Fruit fly (Drosophila melanogaster) whole organism, embryonic: Measurements from ENCODE around the gene bon.

Experiments used
- B-H1 ChIP-seq: fragments of 200-800 bp; sonication (Bioruptor generic); IDR thresholded peaks from 3 replicates; pipeline ENCODE4 v1.3.6; 2022; ENCODE audit warnings: missing biosample characterization, missing genetic modification characterization
- B-H2 ChIP-seq: fragments of 200-800 bp; sonication (Bioruptor generic); optimal IDR thresholded peaks from 2 replicates; lab custom pipeline; 2018; ENCODE audit warnings: missing biosample characterization, mild to moderate bottlenecking, missing genetic modification characterization
- CG10274 ChIP-seq: fragments of 200-800 bp; sonication (Bioruptor generic); optimal IDR thresholded peaks from 3 replicates; lab custom pipeline; 2017; ENCODE audit warnings: missing biosample characterization, mild to moderate bottlenecking, missing genetic modification characterization
- CG11247 ChIP-seq: fragments of 200-800 bp; sonication (Bioruptor generic); IDR thresholded peaks from 2 replicates; pipeline ENCODE4 v1.3.6; 2022; ENCODE audit warnings: missing biosample characterization, missing genetic modification characterization
- CG13894 ChIP-seq: fragments of 200-800 bp; sonication (Bioruptor generic); optimal IDR thresholded peaks from 3 replicates; lab custom pipeline; 2018; ENCODE audit warnings: missing biosample characterization, mild to moderate bottlenecking, missing genetic modification characterization, moderate library complexity
- CG14710 ChIP-seq: fragments of 200-800 bp; sonication (Bioruptor generic); optimal IDR thresholded peaks from 3 replicates; lab custom pipeline; 2019; ENCODE audit warnings: missing biosample characterization, mild to moderate bottlenecking, missing genetic modification characterization, moderate library complexity
- CG15269 ChIP-seq: fragments of 200-800 bp; sonication (Bioruptor generic); optimal IDR thresholded peaks from 2 replicates; lab custom pipeline; 2018; ENCODE audit warnings: missing biosample characterization, mild to moderate bottlenecking, missing genetic modification characterization, moderate library complexity
- CG15479 ChIP-seq: fragments of 200-800 bp; sonication (Bioruptor generic); optimal IDR thresholded peaks from 3 replicates; lab custom pipeline; 2019; ENCODE audit warnings: missing biosample characterization, mild to moderate bottlenecking, missing genetic modification characterization, moderate library complexity
- CG1603 ChIP-seq: fragments of 200-800 bp; sonication (Bioruptor generic); optimal IDR thresholded peaks from 2 replicates; lab custom pipeline; 2019; ENCODE audit warnings: missing biosample characterization, mild to moderate bottlenecking, missing genetic modification characterization, moderate library complexity
- CG17328 ChIP-seq: fragments of 200-800 bp; sonication (Bioruptor generic); IDR thresholded peaks from 2 replicates; pipeline ENCODE4 v1.3.6; 2022; ENCODE audit warnings: missing biosample characterization, missing genetic modification characterization
- CG17361 ChIP-seq: fragments of 200-800 bp; sonication (Bioruptor generic); IDR thresholded peaks from 3 replicates; pipeline ENCODE4 v1.3.6; 2022; ENCODE audit warnings: missing biosample characterization, missing genetic modification characterization
- CG30403 ChIP-seq: fragments of 200-800 bp; sonication (Bioruptor generic); optimal IDR thresholded peaks from 3 replicates; lab custom pipeline; 2016; ENCODE audit warnings: missing biosample characterization, missing genetic modification characterization
- CG33213 ChIP-seq: fragments of 200-800 bp; sonication (Bioruptor generic); optimal IDR thresholded peaks from 3 replicates; lab custom pipeline; 2016; ENCODE audit warnings: missing biosample characterization, missing genetic modification characterization
- CG3847 ChIP-seq: fragments of 200-800 bp; sonication (Bioruptor generic); IDR thresholded peaks from 2 replicates; pipeline ENCODE4 v1.3.6; 2022; ENCODE audit warnings: missing biosample characterization, missing genetic modification characterization
- CG42726 ChIP-seq: fragments of 200-800 bp; sonication (Bioruptor generic); IDR thresholded peaks from 2 replicates; pipeline ENCODE4 v1.3.6; 2022; ENCODE audit warnings: missing biosample characterization, missing genetic modification characterization; ENCODE audit not compliant: partially characterized antibody
- CG6175 ChIP-seq: fragments of 200-800 bp; sonication (Bioruptor generic); IDR thresholded peaks from 3 replicates; pipeline ENCODE4 v1.3.6; 2022; ENCODE audit warnings: missing biosample characterization, missing genetic modification characterization
- CG6689 ChIP-seq: fragments of 200-800 bp; sonication (Bioruptor generic); IDR thresholded peaks from 2 replicates; pipeline ENCODE4 v1.3.6; 2022; ENCODE audit warnings: missing biosample characterization, missing genetic modification characterization
- CG8089 ChIP-seq: fragments of 200-800 bp; sonication (Bioruptor generic); optimal IDR thresholded peaks from 3 replicates; lab custom pipeline; 2016; ENCODE audit warnings: missing biosample characterization, missing genetic modification characterization
- CG8944 ChIP-seq: fragments of 200-800 bp; sonication (Bioruptor generic); optimal IDR thresholded peaks from 3 replicates; lab custom pipeline; 2016; ENCODE audit warnings: missing biosample characterization, missing genetic modification characterization
- Dbx ChIP-seq: fragments of 200-800 bp; sonication (Bioruptor generic); IDR thresholded peaks from 3 replicates; pipeline ENCODE4 v1.3.6; 2022; ENCODE audit warnings: missing biosample characterization, missing genetic modification characterization
- Gug ChIP-seq: fragments of 200-800 bp; sonication (Bioruptor generic); IDR thresholded peaks from 4 replicates; pipeline ENCODE4 v1.3.6; 2022; ENCODE audit warnings: missing biosample characterization, missing genetic modification characterization
- Hr3 ChIP-seq: fragments of 200-800 bp; sonication (Bioruptor generic); optimal IDR thresholded peaks from 3 replicates; lab custom pipeline; 2016; ENCODE audit warnings: missing biosample characterization, missing genetic modification characterization
- MESR4 ChIP-seq: fragments of 200-800 bp; sonication (Bioruptor generic); optimal IDR thresholded peaks from 2 replicates; lab custom pipeline; 2018; ENCODE audit warnings: missing biosample characterization, mild to moderate bottlenecking, missing genetic modification characterization, moderate library complexity
- MTF-1 ChIP-seq: fragments of 200-800 bp; sonication (Bioruptor generic); optimal IDR thresholded peaks from 2 replicates; lab custom pipeline; 2018; ENCODE audit warnings: missing biosample characterization, mild to moderate bottlenecking, missing genetic modification characterization, borderline replicate concordance
- NFAT ChIP-seq: fragments of 200-800 bp; sonication (Bioruptor generic); IDR thresholded peaks from 2 replicates; pipeline ENCODE4 v1.3.6; 2022; ENCODE audit warnings: missing biosample characterization, missing genetic modification characterization
- Oaz ChIP-seq: fragments of 200-800 bp; sonication (Bioruptor generic); IDR thresholded peaks from 2 replicates; pipeline ENCODE4 v1.3.6; 2022; ENCODE audit warnings: missing biosample characterization, missing genetic modification characterization
- Side ChIP-seq: fragments of 200-800 bp; sonication (Bioruptor generic); optimal IDR thresholded peaks from 2 replicates; lab custom pipeline; 2016; ENCODE audit warnings: missing biosample characterization, missing genetic modification characterization
- Six4 ChIP-seq: fragments of 200-800 bp; sonication (Bioruptor generic); optimal IDR thresholded peaks from 2 replicates; lab custom pipeline; 2016; ENCODE audit warnings: missing biosample characterization, missing genetic modification characterization
- Sry-δ ChIP-seq: fragments of 200-800 bp; sonication (Bioruptor generic); optimal IDR thresholded peaks from 2 replicates; lab custom pipeline; 2016; ENCODE audit warnings: missing biosample characterization, missing genetic modification characterization
- Xrp1 ChIP-seq: fragments of 200-800 bp; sonication (Bioruptor generic); IDR thresholded peaks from 2 replicates; pipeline ENCODE4 v1.3.6; 2022; ENCODE audit warnings: missing biosample characterization, missing genetic modification characterization
- ac ChIP-seq: fragments of 200-800 bp; sonication (Bioruptor generic); optimal IDR thresholded peaks from 3 replicates; lab custom pipeline; 2017; ENCODE audit warnings: missing biosample characterization, mild to moderate bottlenecking, missing genetic modification characterization
- aop ChIP-seq: fragments of 200-800 bp; sonication (Bioruptor generic); IDR thresholded peaks from 2 replicates; pipeline ENCODE4 v1.3.6; 2022; ENCODE audit warnings: missing biosample characterization, missing genetic modification characterization
- bbx ChIP-seq: fragments of 200-800 bp; sonication (Bioruptor generic); IDR thresholded peaks from 2 replicates; pipeline ENCODE4 v1.3.6; 2022; ENCODE audit warnings: missing biosample characterization, missing genetic modification characterization; ENCODE audit not compliant: partially characterized antibody
- chif ChIP-seq, 2 experiments: fragments of 200-800 bp; sonication (Bioruptor generic); optimal IDR thresholded peaks; 3 replicates each; lab custom pipeline; 2016; ENCODE audit warnings: missing biosample characterization in 2 of 2, missing genetic modification characterization in 2 of 2
- crol ChIP-seq: fragments of 200-800 bp; sonication (Bioruptor generic); IDR thresholded peaks from 2 replicates; pipeline ENCODE4 v1.3.6; 2022; ENCODE audit warnings: missing biosample characterization, missing genetic modification characterization
- danr ChIP-seq: fragments of 200-800 bp; sonication (Bioruptor generic); IDR thresholded peaks from 2 replicates; pipeline ENCODE4 v1.3.6; 2022; ENCODE audit warnings: missing biosample characterization, missing genetic modification characterization
- dpn ChIP-seq, 2 experiments: fragments of 200-800 bp; sonication (Bioruptor generic); optimal IDR thresholded peaks; 3 replicates each; lab custom pipeline; 2016; ENCODE audit warnings: missing biosample characterization in 2 of 2, missing genetic modification characterization in 2 of 2
- fu2 ChIP-seq: fragments of 200-800 bp; sonication (Bioruptor generic); optimal IDR thresholded peaks from 2 replicates; lab custom pipeline; 2016; ENCODE audit warnings: missing biosample characterization, missing genetic modification characterization
- gfzf ChIP-seq: fragments of 200-800 bp; sonication (Bioruptor generic); optimal IDR thresholded peaks from 2 replicates; lab custom pipeline; 2016; ENCODE audit warnings: missing biosample characterization, mild to moderate bottlenecking, missing genetic modification characterization, moderate library complexity
- grn ChIP-seq: fragments of 200-800 bp; sonication (Bioruptor generic); optimal IDR thresholded peaks from 3 replicates; lab custom pipeline; 2017; ENCODE audit warnings: missing biosample characterization, missing genetic modification characterization
- hbn ChIP-seq: fragments of 200-800 bp; sonication (Bioruptor generic); IDR thresholded peaks from 2 replicates; pipeline ENCODE4 v1.3.6; 2022; ENCODE audit warnings: missing biosample characterization, missing genetic modification characterization; ENCODE audit not compliant: partially characterized antibody
- ind ChIP-seq: fragments of 200-800 bp; sonication (Bioruptor generic); optimal IDR thresholded peaks from 3 replicates; lab custom pipeline; 2016; ENCODE audit warnings: missing biosample characterization, missing genetic modification characterization
- ken ChIP-seq: fragments of 200-800 bp; sonication (Bioruptor generic); IDR thresholded peaks from 3 replicates; pipeline ENCODE4 v1.3.6; 2022; ENCODE audit warnings: missing biosample characterization, missing genetic modification characterization
- lov ChIP-seq, 2 experiments: fragments of 200-800 bp in 1 of 2; fragments of >200 bp in 1 of 2; sonication (Bioruptor generic) in 1 of 2; IDR thresholded peaks in 1 of 2; optimal IDR thresholded peaks in 1 of 2; 2 replicates in 1 of 2; 3 replicates in 1 of 2; pipeline versions ENCODE4 v1.3.6 to Lab custom; 2017 to 2022; ENCODE audit warnings: missing biosample characterization in 1 of 2, missing genetic modification characterization in 1 of 2
- luna ChIP-seq: fragments of 200-800 bp; sonication (Bioruptor generic); optimal IDR thresholded peaks from 2 replicates; lab custom pipeline; 2016; ENCODE audit warnings: missing biosample characterization, missing genetic modification characterization
- odd ChIP-seq: fragments of 200-800 bp; sonication (Bioruptor generic); optimal IDR thresholded peaks from 2 replicates; lab custom pipeline; 2017; ENCODE audit warnings: missing biosample characterization, mild to moderate bottlenecking, missing genetic modification characterization
- p53 ChIP-seq: fragments of 200-800 bp; sonication (Bioruptor generic); optimal IDR thresholded peaks from 2 replicates; lab custom pipeline; 2016; ENCODE audit warnings: missing biosample characterization, missing genetic modification characterization
- pfk ChIP-seq: fragments of 200-800 bp; sonication (Bioruptor generic); optimal IDR thresholded peaks from 2 replicates; lab custom pipeline; 2018; ENCODE audit warnings: missing biosample characterization, mild to moderate bottlenecking, missing genetic modification characterization, moderate library complexity
- phol ChIP-seq: fragments of 200-800 bp; sonication (Bioruptor generic); optimal IDR thresholded peaks from 3 replicates; lab custom pipeline; 2018; ENCODE audit warnings: missing biosample characterization, mild to moderate bottlenecking, missing genetic modification characterization, moderate library complexity
- slp2 ChIP-seq: fragments of 200-800 bp; sonication (Bioruptor generic); optimal IDR thresholded peaks from 2 replicates; lab custom pipeline; 2016; ENCODE audit warnings: missing biosample characterization, missing genetic modification characterization
- tgo ChIP-seq: fragments of 200-800 bp; sonication (Bioruptor generic); IDR thresholded peaks from 3 replicates; pipeline ENCODE4 v1.3.6; 2022; ENCODE audit warnings: missing biosample characterization, missing genetic modification characterization

The bon gene

DNA sequence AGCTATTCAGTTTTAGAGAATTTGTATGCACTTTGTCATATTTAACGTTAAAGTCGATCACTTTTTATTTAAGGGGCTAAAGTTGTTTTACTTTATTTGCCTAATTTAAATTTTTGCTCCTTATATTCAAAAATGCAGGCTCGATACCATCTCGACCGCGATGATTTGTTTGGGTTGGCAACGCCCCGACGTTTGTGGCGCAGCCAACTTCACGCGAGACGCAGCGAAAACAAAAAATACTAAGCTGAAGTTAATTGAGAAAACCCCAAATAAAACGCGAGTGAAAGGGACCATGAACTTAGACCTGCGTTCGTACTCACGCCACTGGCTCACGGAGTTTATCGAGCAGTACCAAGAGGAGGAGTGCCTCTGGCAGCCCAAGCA is 34.8 kb upstream of the bon start (continued):
- TF ChIP-seq Sry-δ (GFP tag; lab: Kevin White, UChicago) (peak; percentile 71), CG13894 (tag; lab: Kevin White, UChicago) (no peak), Six4 (GFP tag; lab: Kevin White, UChicago) (no peak), CG11247 (peak; percentile 66), pfk (GFP tag; lab: Kevin White, UChicago) (no peak), CG10274 (no peak), dpn (GFP tag; optimal IDR thresholded peaks at IDR 0.05; lab: Kevin White, UChicago) (no peak), Dbx (0 out of 3 replicates have a peak, but pooled peaks have one; percentile 27), NFAT (GFP tag; lab: Robert Waterston, UW) (peak; percentile 70), tgo (no peak), B-H2 (GFP tag; lab: Kevin White, UChicago) (peak; percentile 17), hbn (GFP tag; lab: Robert Waterston, UW) (peak; percentile 43), CG15269 (tag; lab: Kevin White, UChicago) (no peak), Xrp1 (GFP tag; lab: Robert Waterston, UW) (no peak), gfzf (GFP tag; lab: Kevin White, UChicago) (peak; percentile 51), CG42726 (GFP tag; lab: Robert Waterston, UW) (peak; percentile 48; the same call in 1 of the 2 replicates), CG8944 (GFP tag; lab: Kevin White, UChicago) (no peak), Side (peak; percentile 24), grn (GFP tag; lab: Kevin White, UChicago) (peak; percentile 22), CG15479 (GFP tag; lab: Kevin White, UChicago) (no peak), p53 (GFP tag; lab: Kevin White, UChicago) (peak; percentile 42), CG8089 (no peak), CG1603 (peak; percentile 49), danr (no peak), slp2 (no peak), Oaz (GFP tag; lab: Robert Waterston, UW) (no peak), CG17361 (GFP tag; lab: Robert Waterston, UW) (peak; percentile 42; the same call in 1 of the 3 replicates), fu2 (no peak), lov (optimal IDR thresholded peaks at IDR 0.05; lab: Kevin White, UChicago) (no peak), lov (GFP tag; IDR thresholded peaks at IDR 0.05; lab: Robert Waterston, UW) (0 out of 3 replicates have a peak, but pooled peaks have one; percentile 7), CG6175 (GFP tag; lab: Robert Waterston, UW) (no peak), CG6689 (GFP tag; lab: Robert Waterston, UW) (no peak), aop (GFP tag; lab: Robert Waterston, UW) (no peak), MTF-1 (GFP tag; lab: Kevin White, UChicago) (peak; percentile 28), luna (GFP tag; lab: Kevin White, UChicago) (peak; percentile 3), ken (GFP tag; lab: Robert Waterston, UW) (peak; percentile 58; the same call in 1 of the 3 replicates), CG3847 (GFP tag; lab: Robert Waterston, UW) (peak; percentile 68), crol (GFP tag; lab: Robert Waterston, UW) (no peak), odd (GFP tag; lab: Kevin White, UChicago) (no peak), bbx (GFP tag; lab: Robert Waterston, UW) (peak; percentile 56), Gug (GFP tag; lab: Robert Waterston, UW) (peak; percentile 21; the same call in 1 of the 4 replicates), CG14710 (no peak), CG17328 (GFP tag; lab: Robert Waterston, UW) (peak; percentile 27), Hr3 (GFP tag; lab: Kevin White, UChicago) (no peak), CG30403 (GFP tag; lab: Kevin White, UChicago) (no peak), phol (tag; lab: Kevin White, UChicago) (no peak), CG33213 (GFP tag; lab: Kevin White, UChicago) (peak; percentile 18), ac (GFP tag; lab: Kevin White, UChicago) (no peak), chif (GFP tag; optimal IDR thresholded peaks at IDR 0.05; lab: Kevin White, UChicago) (peak in 1 of 2 experiments; percentile 1), MESR4 (GFP tag; lab: Kevin White, UChicago) (peak; percentile 81), B-H1 (no peak), ind (no peak)
